Fruit fly (Drosophila melanogaster): ENCODE measurements around the gene CG33986.

CG33986 gene

DNA sequence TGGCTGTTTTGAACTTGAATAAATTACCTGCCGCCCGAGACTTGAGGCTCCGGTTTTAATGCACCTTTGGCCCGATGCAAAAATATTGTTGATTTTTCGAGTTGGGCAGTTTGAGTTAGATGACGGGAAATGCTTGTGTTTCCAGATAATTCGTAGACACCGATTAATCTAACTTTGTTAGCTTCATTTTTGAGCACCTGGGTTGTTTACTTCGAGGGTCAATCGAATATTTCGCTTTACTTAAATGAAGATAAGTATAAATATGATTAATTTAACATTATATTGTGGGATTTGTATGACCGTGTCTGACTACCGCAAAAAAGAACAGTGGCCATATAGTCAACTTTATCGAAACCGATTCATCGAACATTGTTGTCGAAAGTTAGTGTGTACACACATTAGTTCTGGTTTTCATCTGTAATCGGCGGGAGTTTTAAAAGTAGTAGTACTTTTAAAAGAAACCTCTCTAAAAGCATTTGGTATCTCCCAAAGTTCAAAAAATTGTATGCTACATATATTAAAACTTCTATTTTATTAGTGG lies 1.2 kb downstream of the CG33986 start, which contains the start of gene CG7945:
Gene CG7945, minus strand, starts transcription at position 332 of the 541 bp plus-strand sequence.
- TF ChIP-seq Dll (optimal IDR thresholded peaks at IDR 0.05) = no peak
- TF ChIP-seq EcR (GFP tag; optimal IDR thresholded peaks at IDR 0.05) = no peak
- no peak for TF ChIP-seq psq (optimal IDR thresholded peaks at IDR 0.05)
- no peak for TF ChIP-seq CG8478 (optimal IDR thresholded peaks at IDR 0.05)
- TF ChIP-seq pan (optimal IDR thresholded peaks at IDR 0.05) = no peak
- TF ChIP-seq usp (GFP tag; optimal IDR thresholded peaks at IDR 0.05) = no peak

DNA sequence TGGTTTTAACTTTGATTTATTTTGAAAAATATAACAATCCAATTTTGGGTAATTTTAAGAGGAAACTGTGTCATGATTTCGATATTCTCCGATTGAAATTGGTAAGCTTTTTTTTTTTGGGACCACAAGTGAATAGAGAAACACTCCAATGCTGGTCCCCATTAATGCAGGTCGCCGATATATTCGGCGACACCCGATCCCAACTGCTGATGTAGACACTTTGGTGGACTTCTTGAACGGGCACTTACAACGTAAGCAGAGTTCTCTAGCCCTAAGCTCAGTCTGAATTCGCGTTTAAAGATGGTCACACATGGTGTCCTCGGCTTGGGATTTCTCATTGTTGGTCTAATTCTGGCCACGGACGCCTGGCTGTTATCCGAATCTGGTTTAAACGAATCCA lies 4.7 kb downstream of the CG33986 start, which contains the start of gene yellow-k:
Gene yellow-k, plus strand, starts transcription at position 301 of the 400 bp plus-strand sequence.
- TF ChIP-seq usp (GFP tag; optimal IDR thresholded peaks at IDR 0.05) = no peak
- TF ChIP-seq EcR (GFP tag; optimal IDR thresholded peaks at IDR 0.05) = no peak
- no peak for TF ChIP-seq Dll (optimal IDR thresholded peaks at IDR 0.05)
- no peak for TF ChIP-seq pan (optimal IDR thresholded peaks at IDR 0.05)
- no peak for TF ChIP-seq CG8478 (optimal IDR thresholded peaks at IDR 0.05)
- TF ChIP-seq psq (optimal IDR thresholded peaks at IDR 0.05) = no peak

DNA sequence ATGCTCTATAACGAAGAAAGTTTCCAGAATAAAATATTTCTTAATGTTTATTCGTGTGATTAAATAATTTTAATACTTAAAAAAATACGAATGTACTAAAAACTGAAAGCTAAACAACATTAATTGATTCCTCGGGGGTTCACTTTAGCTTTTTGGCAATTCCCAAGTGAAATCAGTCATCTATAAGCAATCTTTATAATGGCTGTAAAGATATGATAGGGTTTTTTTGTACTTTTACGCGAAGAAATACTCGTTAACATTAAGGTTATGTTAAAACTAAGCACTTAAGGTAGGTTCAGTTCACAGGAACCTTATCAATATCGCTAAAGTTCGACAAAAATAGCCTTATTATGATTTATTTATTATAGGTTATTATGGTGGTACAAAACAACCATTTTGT lies 5.1 kb downstream of the CG33986 start:
- no peak for TF ChIP-seq EcR (GFP tag; optimal IDR thresholded peaks at IDR 0.05)
- no peak for TF ChIP-seq usp (GFP tag; optimal IDR thresholded peaks at IDR 0.05)
- TF ChIP-seq pan (optimal IDR thresholded peaks at IDR 0.05) = no peak
- no peak for TF ChIP-seq psq (optimal IDR thresholded peaks at IDR 0.05)
- no peak for TF ChIP-seq CG8478 (optimal IDR thresholded peaks at IDR 0.05)
- TF ChIP-seq Dll (optimal IDR thresholded peaks at IDR 0.05) = no peak

DNA sequence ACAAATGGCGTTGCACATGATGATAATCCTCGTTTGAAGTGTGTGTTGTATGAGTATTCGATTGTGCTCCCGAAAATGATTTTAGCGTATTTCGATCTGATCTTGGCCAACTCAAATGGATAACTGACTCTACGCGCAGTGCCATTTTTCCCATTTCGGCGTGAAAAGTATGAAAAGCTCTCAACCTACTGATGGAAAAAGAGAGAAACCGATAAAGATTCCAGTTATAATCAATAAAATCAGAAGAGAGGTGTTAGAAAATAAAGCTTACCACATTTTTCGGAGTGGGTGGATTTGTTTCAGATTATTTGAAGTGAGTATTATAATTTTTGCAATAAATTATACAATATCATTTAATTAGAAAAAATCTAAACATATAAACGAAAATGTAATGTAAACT lies 5.6 kb downstream of the CG33986 start, which contains the start of gene mex1:
Gene mex1, minus strand, starts transcription at position 101 of the 400 bp plus-strand sequence.
- TF ChIP-seq psq (optimal IDR thresholded peaks at IDR 0.05) (no peak), usp (GFP tag; optimal IDR thresholded peaks at IDR 0.05) (no peak), Dll (optimal IDR thresholded peaks at IDR 0.05) (no peak), pan (optimal IDR thresholded peaks at IDR 0.05) (no peak), EcR (GFP tag; optimal IDR thresholded peaks at IDR 0.05) (no peak), CG8478 (optimal IDR thresholded peaks at IDR 0.05) (no peak)

DNA sequence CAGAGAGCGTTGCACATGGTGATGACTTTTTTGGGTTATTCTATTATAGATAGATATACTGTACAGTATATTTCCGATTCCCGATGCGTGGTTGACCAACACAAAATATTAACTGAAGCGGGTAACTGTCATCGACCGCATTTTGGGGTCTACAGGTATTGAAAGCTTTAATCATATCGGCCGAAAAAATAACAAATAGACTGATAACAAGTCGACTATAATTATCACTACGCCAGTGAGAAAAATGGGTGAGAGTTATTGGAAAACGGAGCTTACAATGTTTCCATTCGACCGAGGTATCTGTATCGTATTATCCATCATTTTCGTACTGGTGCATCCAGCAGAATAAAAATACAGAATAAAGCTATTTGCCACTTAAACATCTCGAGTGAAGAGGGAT lies 6.7 kb downstream of the CG33986 start:
- no peak for TF ChIP-seq usp (GFP tag; optimal IDR thresholded peaks at IDR 0.05)
- TF ChIP-seq pan (optimal IDR thresholded peaks at IDR 0.05) = no peak
- no peak for TF ChIP-seq Dll (optimal IDR thresholded peaks at IDR 0.05)
- TF ChIP-seq psq (optimal IDR thresholded peaks at IDR 0.05) = no peak
- TF ChIP-seq CG8478 (optimal IDR thresholded peaks at IDR 0.05) = no peak

DNA sequence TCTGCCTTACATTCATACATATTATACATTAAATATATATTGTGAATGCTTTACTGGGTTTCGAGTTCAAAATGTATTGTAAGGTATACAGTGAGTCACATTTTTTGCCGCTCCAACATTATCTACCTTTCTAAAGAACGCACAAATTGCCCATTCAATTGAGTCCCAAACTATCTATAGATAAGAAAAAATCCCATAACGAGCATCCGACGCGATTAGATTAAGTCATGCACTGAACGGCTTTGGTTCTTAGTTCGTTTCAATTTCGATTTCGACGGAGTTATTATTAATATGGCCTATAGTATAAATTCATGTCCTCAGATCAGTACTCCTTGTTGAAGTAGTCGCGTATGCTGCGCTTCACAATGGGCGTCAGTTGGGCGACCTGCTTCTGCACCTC lies 7.5 kb downstream of the CG33986 start:
- TF ChIP-seq pan (optimal IDR thresholded peaks at IDR 0.05) = no peak
- no peak for TF ChIP-seq usp (GFP tag; optimal IDR thresholded peaks at IDR 0.05)
- no peak for TF ChIP-seq psq (optimal IDR thresholded peaks at IDR 0.05)
- TF ChIP-seq CG8478 (optimal IDR thresholded peaks at IDR 0.05) = no peak
- no peak for TF ChIP-seq EcR (GFP tag; optimal IDR thresholded peaks at IDR 0.05)

DNA sequence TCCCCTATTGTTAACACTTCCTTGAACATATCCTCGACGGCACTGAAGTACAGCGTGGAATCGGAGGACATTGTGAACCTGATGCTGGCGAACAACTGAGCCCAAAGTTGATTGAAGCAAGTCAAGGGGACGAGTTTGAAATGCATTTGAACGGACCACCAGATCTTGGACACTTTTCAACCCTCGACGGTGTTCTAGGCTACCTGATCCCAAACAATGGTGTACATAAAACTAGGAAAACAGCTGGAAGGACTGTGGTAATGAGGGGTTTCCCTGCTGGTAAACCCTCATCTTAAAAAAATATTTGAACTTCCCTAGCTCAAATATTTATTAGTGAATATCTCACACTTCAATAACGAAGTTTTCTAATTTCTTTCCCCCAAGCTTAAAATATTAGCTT lies 8.1 kb downstream of the CG33986 start, which contains the start of gene CG13454:
Gene CG13454, minus strand, starts transcription at position 101 of the 400 bp plus-strand sequence.
- TF ChIP-seq pan (optimal IDR thresholded peaks at IDR 0.05) (no peak), CG8478 (optimal IDR thresholded peaks at IDR 0.05) (no peak), usp (GFP tag; optimal IDR thresholded peaks at IDR 0.05) (no peak), EcR (GFP tag; optimal IDR thresholded peaks at IDR 0.05) (no peak), psq (optimal IDR thresholded peaks at IDR 0.05) (no peak), Dll (optimal IDR thresholded peaks at IDR 0.05) (no peak)

DNA sequence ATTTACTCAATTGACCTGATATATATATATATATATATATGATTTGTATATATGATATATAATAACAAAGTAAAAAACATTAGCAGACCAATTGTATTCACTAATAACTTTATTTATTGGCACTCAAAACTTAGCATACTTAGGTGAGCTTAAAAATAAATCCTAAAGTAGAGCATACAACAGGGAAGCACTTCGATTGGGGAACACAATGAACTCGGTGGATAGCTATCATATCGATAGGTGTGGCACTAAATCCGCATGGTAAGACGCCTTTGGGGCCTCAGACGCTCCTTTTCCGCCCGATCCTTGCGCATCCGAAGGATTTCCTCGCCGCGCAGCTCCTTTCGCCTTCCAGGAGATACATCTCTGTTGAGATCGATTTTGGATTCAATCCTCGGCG lies 8.6 kb downstream of the CG33986 start:
- TF ChIP-seq Dll (optimal IDR thresholded peaks at IDR 0.05) (no peak), usp (GFP tag; optimal IDR thresholded peaks at IDR 0.05) (no peak), EcR (GFP tag; optimal IDR thresholded peaks at IDR 0.05) (no peak), pan (optimal IDR thresholded peaks at IDR 0.05) (no peak), psq (optimal IDR thresholded peaks at IDR 0.05) (no peak), CG8478 (optimal IDR thresholded peaks at IDR 0.05) (no peak)

DNA sequence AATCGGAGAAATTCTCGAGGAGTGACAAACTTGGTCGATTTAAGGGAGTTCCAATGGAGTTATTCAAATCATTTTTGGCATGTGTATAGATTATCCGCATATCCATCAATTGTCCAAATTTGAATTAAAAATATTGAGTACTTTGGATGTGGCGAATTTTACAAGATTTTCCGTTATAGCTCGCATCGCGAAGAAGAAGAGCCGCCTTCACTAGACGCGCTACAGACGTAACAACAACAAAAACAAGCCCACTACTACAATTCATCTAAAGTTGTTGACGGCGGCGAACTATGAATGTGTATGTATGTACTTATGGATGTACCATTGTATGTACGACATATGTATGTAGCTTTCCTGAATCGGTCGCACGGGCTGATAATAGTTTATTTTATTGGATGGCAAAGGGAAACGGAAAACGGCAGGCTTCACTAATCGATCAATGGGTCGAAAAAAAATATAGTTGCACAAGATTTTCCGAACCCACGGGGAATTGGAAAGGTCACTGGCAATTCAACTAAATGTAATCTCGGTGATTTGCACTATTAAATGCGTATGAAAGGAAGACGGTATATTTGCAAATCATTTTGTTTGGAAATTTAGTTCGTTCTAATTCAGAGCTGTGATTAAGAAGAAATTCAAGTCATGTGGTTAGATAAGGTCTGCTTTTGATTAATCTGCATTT lies 10.1 kb downstream of the CG33986 start:
- TF ChIP-seq CG8478 (optimal IDR thresholded peaks at IDR 0.05) = no peak
- TF ChIP-seq psq (optimal IDR thresholded peaks at IDR 0.05) = no peak

DNA sequence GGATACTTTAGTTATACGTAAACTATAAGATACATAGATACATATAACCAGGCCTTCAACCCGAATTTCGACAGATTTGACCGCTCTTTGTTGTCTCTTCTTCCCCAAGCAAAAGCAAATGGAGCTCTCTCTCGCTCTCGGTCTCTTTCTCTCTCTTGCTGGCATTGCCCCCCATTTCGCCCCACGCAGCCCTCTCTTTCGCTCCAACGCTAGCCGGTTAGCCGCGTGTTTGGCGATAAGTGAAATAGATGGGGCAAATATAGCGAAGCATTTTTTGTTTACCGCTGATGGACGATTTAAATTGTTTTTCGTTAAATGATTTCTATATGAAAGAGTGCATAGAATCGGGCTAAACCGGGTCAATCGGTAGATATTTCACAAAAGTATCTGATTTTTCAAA lies 10.6 kb downstream of the CG33986 start:
- TF ChIP-seq pan (optimal IDR thresholded peaks at IDR 0.05) = no peak
- no peak for TF ChIP-seq CG8478 (optimal IDR thresholded peaks at IDR 0.05)
- TF ChIP-seq usp (GFP tag; optimal IDR thresholded peaks at IDR 0.05) = no peak

DNA sequence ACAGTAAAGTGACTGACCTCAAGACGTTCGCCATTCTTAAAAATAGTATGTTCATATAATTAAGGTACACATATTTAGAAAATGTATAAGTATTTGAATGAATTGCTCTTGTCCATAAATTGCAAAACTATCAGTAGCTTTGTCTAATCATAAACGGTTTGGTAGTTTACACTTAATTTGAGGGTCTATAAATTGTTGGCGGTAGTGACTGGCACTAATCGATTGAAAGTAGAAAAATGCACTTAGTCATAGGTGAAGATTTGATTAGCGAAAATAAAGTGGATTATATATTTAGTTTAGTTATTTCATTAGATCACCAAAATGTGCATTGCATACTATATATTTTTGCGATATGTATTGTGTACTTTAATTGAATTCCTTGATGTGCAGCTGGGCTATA lies 11.3 kb downstream of the CG33986 start:
- no peak for TF ChIP-seq CG8478 (optimal IDR thresholded peaks at IDR 0.05)
- TF ChIP-seq usp (GFP tag; optimal IDR thresholded peaks at IDR 0.05) = no peak
- TF ChIP-seq pan (optimal IDR thresholded peaks at IDR 0.05) = no peak
- TF ChIP-seq EcR (GFP tag; optimal IDR thresholded peaks at IDR 0.05) = no peak
- TF ChIP-seq psq (optimal IDR thresholded peaks at IDR 0.05) = no peak
- TF ChIP-seq Dll (optimal IDR thresholded peaks at IDR 0.05) = no peak

DNA sequence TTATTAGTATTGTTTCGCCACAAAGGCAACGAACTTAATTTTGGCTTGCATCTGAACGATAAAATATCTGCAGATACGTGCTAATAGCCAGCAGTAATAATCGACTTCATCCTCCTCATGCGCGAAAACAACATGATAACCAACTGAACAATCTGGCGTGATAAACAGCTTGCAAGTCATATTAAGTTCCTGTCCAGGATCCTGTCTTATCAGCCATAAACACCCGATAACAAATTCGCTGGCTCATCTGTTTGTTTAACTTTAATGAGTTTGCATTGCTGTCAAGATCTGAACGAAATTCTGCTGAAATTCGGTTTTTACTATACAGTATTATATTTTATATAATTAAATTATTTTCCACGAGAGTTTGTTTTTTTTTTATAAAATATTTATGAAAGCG lies 11.8 kb downstream of the CG33986 start:
- no peak for TF ChIP-seq usp (GFP tag; optimal IDR thresholded peaks at IDR 0.05)
- TF ChIP-seq EcR (GFP tag; optimal IDR thresholded peaks at IDR 0.05) = no peak
- no peak for TF ChIP-seq psq (optimal IDR thresholded peaks at IDR 0.05)

Data from whole organism.